Fruit fly (Drosophila melanogaster): ENCODE results near the gene CG11768.

dm6 chr3R:8809712-8810111 lies 41.7 kb upstream of the CG11768 start:
- TF ChIP-seq CG8478 (optimal IDR thresholded peaks at IDR 0.05), result no peak
- TF ChIP-seq CTCF (optimal IDR thresholded peaks at IDR 0.05), result no peak
